Worm (Caenorhabditis elegans): Measurements from ENCODE around the gene F09C6.3.

DNA sequence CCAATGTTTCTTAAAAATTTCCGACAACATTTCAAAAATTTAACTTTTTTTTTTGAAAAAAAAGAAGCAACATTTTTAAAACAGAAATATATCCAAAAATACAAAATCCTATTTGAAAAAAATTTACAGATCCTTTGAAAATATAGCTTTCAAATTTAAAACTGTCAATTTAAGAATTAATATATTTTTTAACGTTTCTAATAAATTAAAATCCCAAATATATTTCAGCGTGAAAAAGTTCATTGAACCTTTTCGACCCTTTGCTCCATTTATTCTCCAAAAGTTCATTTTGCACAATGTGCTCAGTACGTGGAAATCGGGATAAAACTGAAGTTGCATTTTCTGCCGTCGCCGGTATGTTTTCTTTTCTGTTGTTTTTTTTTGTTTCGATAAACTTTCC is 47.1 kb downstream of the F09C6.3 start, which contains the start of gene phy-3:
- TF ChIP-seq hlh-26 (GFP tag; conservative IDR thresholded peaks at IDR 0.05) (no peak), ccch-3 (GFP tag; optimal IDR thresholded peaks at IDR 0.05) (no peak), Y53F4B.3 (GFP tag; IDR thresholded peaks at IDR 0.05) (no peak), pha-4 (tag; optimal IDR thresholded peaks at IDR 0.05) (no peak), ztf-26 (tag; optimal IDR thresholded peaks at IDR 0.05) (no peak), F37B4.10 (GFP tag; IDR thresholded peaks at IDR 0.05) (no peak)
